Worm (Caenorhabditis elegans): ENCODE data around the gene rml-3.

- TF ChIP-seq zag-1 (tag; optimal IDR thresholded peaks at IDR 0.05) (no peak), nhr-77 (tag; optimal IDR thresholded peaks at IDR 0.05) (no peak), jun-1 (tag; optimal IDR thresholded peaks at IDR 0.05) (no peak)
Measured at ce11 chrX:6250866-6251265, 12.0 kb upstream of the rml-3 start.

Data from whole organism, L3 larva.